Worm (Caenorhabditis elegans) whole organism, late embryonic: ENCODE data around the gene cyn-16.

Source experiments
- C08G9.2 ChIP-seq: sonication (generic microtip); optimal IDR thresholded peaks from 2 replicates; lab custom pipeline; 2016; ENCODE audit warnings: mild to moderate bottlenecking, missing genetic modification characterization, moderate library complexity, missing compliant biosample characterization
- K02D7.2 ChIP-seq: sonication (generic microtip); optimal IDR thresholded peaks from 2 replicates; lab custom pipeline; 2017; ENCODE audit warnings: mild to moderate bottlenecking, missing genetic modification characterization, missing compliant biosample characterization
- K09A11.1 ChIP-seq: sonication (generic microtip); optimal IDR thresholded peaks from 2 replicates; lab custom pipeline; 2017; ENCODE audit warnings: antibody characterized with exemption, mild to moderate bottlenecking, missing genetic modification characterization, missing compliant biosample characterization; ENCODE audit not compliant: insufficient read depth
- Y22D7AL.16 ChIP-seq: sonication (generic microtip); optimal IDR thresholded peaks from 2 replicates; lab custom pipeline; 2016; ENCODE audit warnings: missing genetic modification characterization, missing compliant biosample characterization
- ceh-14 ChIP-seq: sonication (generic microtip); optimal IDR thresholded peaks from 2 replicates; lab custom pipeline; 2016; ENCODE audit warnings: missing genotype, missing genetic modification characterization, missing compliant biosample characterization
- ceh-22 ChIP-seq: sonication (generic microtip); optimal IDR thresholded peaks from 2 replicates; lab custom pipeline; 2017; ENCODE audit warnings: missing biosample characterization, missing genetic modification characterization
- ceh-31 ChIP-seq: sonication (generic microtip); optimal IDR thresholded peaks from 2 replicates; lab custom pipeline; 2016; ENCODE audit warnings: missing genetic modification characterization, missing compliant biosample characterization
- ceh-45 ChIP-seq: fragments of 200-800 bp; sonication (Bioruptor generic); IDR thresholded peaks from 2 replicates; pipeline ENCODE4 v1.3.6; 2022; ENCODE audit warnings: missing genetic modification reagents, missing genetic modification characterization, missing compliant biosample characterization
- che-1 ChIP-seq: sonication (generic microtip); optimal IDR thresholded peaks from 2 replicates; lab custom pipeline; 2016; ENCODE audit warnings: mild to moderate bottlenecking, missing genetic modification characterization, missing compliant biosample characterization
- dve-1 ChIP-seq: sonication (generic microtip); optimal IDR thresholded peaks from 2 replicates; lab custom pipeline; 2017; ENCODE audit warnings: antibody characterized with exemption, mild to moderate bottlenecking, missing genetic modification characterization, missing compliant biosample characterization
- elt-4 ChIP-seq: sonication (generic microtip); optimal IDR thresholded peaks from 2 replicates; lab custom pipeline; 2016; ENCODE audit warnings: missing genetic modification characterization, missing compliant biosample characterization
- eyg-1 ChIP-seq: sonication (generic microtip); optimal IDR thresholded peaks from 2 replicates; lab custom pipeline; 2016; ENCODE audit warnings: missing genotype, missing genetic modification characterization, missing compliant biosample characterization
- gmeb-2 ChIP-seq: sonication (generic microtip); optimal IDR thresholded peaks from 2 replicates; lab custom pipeline; 2016; ENCODE audit warnings: missing genetic modification characterization, inconsistent platforms, missing compliant biosample characterization
- hlh-13 ChIP-seq: fragments of 200-800 bp; sonication (Bioruptor generic); optimal IDR thresholded peaks from 2 replicates; lab custom pipeline; 2018; ENCODE audit warnings: mild to moderate bottlenecking, missing genetic modification characterization, missing compliant biosample characterization
- madf-2 ChIP-seq: sonication (generic microtip); optimal IDR thresholded peaks from 2 replicates; lab custom pipeline; 2017; ENCODE audit warnings: missing genetic modification characterization, missing compliant biosample characterization
- nhr-11 ChIP-seq: fragments of 150-350 bp; optimal IDR thresholded peaks from 2 replicates; lab custom pipeline; 2014; ENCODE audit warnings: missing biosample characterization, missing genetic modification characterization
- odd-2 ChIP-seq: sonication (generic microtip); optimal IDR thresholded peaks from 2 replicates; lab custom pipeline; 2017; ENCODE audit warnings: antibody characterized with exemption, mild to moderate bottlenecking, missing genetic modification characterization, missing compliant biosample characterization
- pat-9 ChIP-seq: fragments of 200-800 bp; sonication (Bioruptor generic); optimal IDR thresholded peaks from 2 replicates; lab custom pipeline; 2018; ENCODE audit warnings: mild to moderate bottlenecking, missing genetic modification characterization, moderate library complexity, missing compliant biosample characterization
- pha-2 ChIP-seq: sonication (generic microtip); optimal IDR thresholded peaks from 2 replicates; lab custom pipeline; 2017; ENCODE audit warnings: mild to moderate bottlenecking, missing genetic modification characterization, missing compliant biosample characterization
- pha-4 ChIP-seq: fragments of 150-350 bp; optimal IDR thresholded peaks from 2 replicates; lab custom pipeline; 2018; ENCODE audit warnings: missing biosample characterization, missing genetic modification reagents, missing genetic modification characterization
- pros-1 ChIP-seq: fragments of 150-350 bp; optimal IDR thresholded peaks from 2 replicates; lab custom pipeline; 2014; ENCODE audit warnings: missing biosample characterization, missing genetic modification reagents, missing genetic modification characterization
- sdc-2 ChIP-seq: sonication (generic microtip); optimal IDR thresholded peaks from 2 replicates; lab custom pipeline; 2016; ENCODE audit warnings: missing genotype, missing genetic modification characterization, missing compliant biosample characterization
- syd-9 ChIP-seq: sonication (generic microtip); optimal IDR thresholded peaks from 2 replicates; lab custom pipeline; 2016; ENCODE audit warnings: mild to moderate bottlenecking, missing genetic modification characterization, moderate library complexity, missing compliant biosample characterization
- tbx-2 ChIP-seq: sonication (generic microtip); optimal IDR thresholded peaks from 2 replicates; lab custom pipeline; 2016; ENCODE audit warnings: missing genetic modification characterization, missing compliant biosample characterization
- unc-55 ChIP-seq: sonication (generic microtip); optimal IDR thresholded peaks from 2 replicates; lab custom pipeline; 2017; ENCODE audit warnings: missing biosample characterization, missing genetic modification reagents, missing genetic modification characterization
- unc-86 ChIP-seq: sonication (generic microtip); optimal IDR thresholded peaks from 2 replicates; lab custom pipeline; 2016; ENCODE audit warnings: missing genetic modification characterization, missing compliant biosample characterization
- zip-5 ChIP-seq: sonication (generic microtip); optimal IDR thresholded peaks from 2 replicates; lab custom pipeline; 2016; ENCODE audit warnings: missing genetic modification characterization, missing compliant biosample characterization
- ztf-16 ChIP-seq: sonication (generic microtip); optimal IDR thresholded peaks from 2 replicates; lab custom pipeline; 2017; ENCODE audit warnings: missing genetic modification characterization, missing compliant biosample characterization

Gene cyn-16

ce11 chrII:11978920-11979319 is 57.6 kb downstream of the cyn-16 start:
- TF ChIP-seq tbx-2 (tag; lab: Kevin White, UChicago) (no peak), unc-86 (tag; lab: Kevin White, UChicago) (no peak), elt-4 (tag; lab: Kevin White, UChicago) (no peak), ceh-22 (tag; lab: Kevin White, UChicago) (no peak), madf-2 (tag; lab: Kevin White, UChicago) (no peak), dve-1 (tag; lab: Kevin White, UChicago) (no peak), K02D7.2 (tag; lab: Kevin White, UChicago) (no peak), sdc-2 (tag; lab: Kevin White, UChicago) (no peak), ceh-31 (tag; lab: Kevin White, UChicago) (no peak), nhr-11 (no peak), Y22D7AL.16 (tag; lab: Kevin White, UChicago) (no peak), pha-2 (tag; lab: Kevin White, UChicago) (no peak), C08G9.2 (tag; lab: Kevin White, UChicago) (no peak), zip-5 (tag; lab: Kevin White, UChicago) (no peak), pat-9 (no peak), hlh-13 (no peak), unc-55 (GFP tag; lab: Kevin White, UChicago) (no peak)

- TF ChIP-seq gmeb-2 (tag; lab: Kevin White, UChicago): no peak
- TF ChIP-seq pat-9: no peak
- TF ChIP-seq pha-4 (tag; lab: Kevin White, UChicago): no peak
- TF ChIP-seq syd-9 (tag; lab: Kevin White, UChicago): no peak
- no peak for TF ChIP-seq che-1 (tag; lab: Kevin White, UChicago)
- no peak for TF ChIP-seq odd-2 (tag; lab: Kevin White, UChicago)
- no peak for TF ChIP-seq ztf-16
- TF ChIP-seq K09A11.1: no peak
- TF ChIP-seq pros-1 (tag; lab: Kevin White, UChicago): no peak
- no peak for TF ChIP-seq eyg-1 (tag; lab: Kevin White, UChicago)
- no peak for TF ChIP-seq elt-4 (tag; lab: Kevin White, UChicago)
- TF ChIP-seq ceh-45 (GFP tag; lab: Robert Waterston, UW): no peak
- TF ChIP-seq zip-5 (tag; lab: Kevin White, UChicago): no peak
- TF ChIP-seq unc-55 (GFP tag; lab: Kevin White, UChicago): no peak
- no peak for TF ChIP-seq ceh-14 (tag; lab: Kevin White, UChicago)
- TF ChIP-seq hlh-13: no peak
These were observed 58.1 kb downstream of the cyn-16 start for ce11 chrII:11978478-11978877.
